Worm (Caenorhabditis elegans) whole organism, L4/young adult: Measurements from ENCODE around the gene Y75B8A.39.

Experiments
- W03F9.2 ChIP-seq: fragments of 150-350 bp; optimal IDR thresholded peaks from 2 replicates; lab custom pipeline; 2014; ENCODE audit warnings: missing biosample characterization, missing genetic modification characterization
- him-1 ChIP-seq: sonication (generic microtip); optimal IDR thresholded peaks from 2 replicates; lab custom pipeline; 2016; ENCODE audit warnings: missing genotype, missing genetic modification reagents, missing genetic modification characterization, missing compliant biosample characterization

DNA sequence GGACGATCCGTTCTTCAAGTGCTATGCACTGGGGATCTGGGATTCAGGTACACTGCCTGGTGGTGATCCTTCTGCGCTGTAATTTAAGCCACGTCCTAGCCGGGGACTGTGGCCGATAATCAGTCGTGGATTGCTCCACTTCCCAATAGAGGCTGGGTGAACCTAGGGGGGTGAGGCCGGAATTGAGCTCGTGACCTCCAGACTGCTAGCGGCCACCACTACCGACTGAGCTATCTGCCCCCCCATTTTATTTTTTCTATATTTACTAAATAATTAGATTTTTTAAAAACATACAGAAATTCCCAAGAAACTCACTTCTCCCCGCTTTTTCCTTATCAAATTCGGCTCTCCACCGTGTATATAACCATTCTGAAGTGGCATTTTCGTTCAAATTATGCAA lies 15.7 kb upstream of the Y75B8A.39 start:
- TF ChIP-seq W03F9.2 (tag; lab: Kevin White, UChicago) (no peak), him-1 (no peak)
